Worm (Caenorhabditis elegans): Measurements from ENCODE around the gene C10C6.13.
A peak's percentile ranks its signal among the peaks of the same experiment; 100 is the strongest.

The C10C6.13 gene

DNA sequence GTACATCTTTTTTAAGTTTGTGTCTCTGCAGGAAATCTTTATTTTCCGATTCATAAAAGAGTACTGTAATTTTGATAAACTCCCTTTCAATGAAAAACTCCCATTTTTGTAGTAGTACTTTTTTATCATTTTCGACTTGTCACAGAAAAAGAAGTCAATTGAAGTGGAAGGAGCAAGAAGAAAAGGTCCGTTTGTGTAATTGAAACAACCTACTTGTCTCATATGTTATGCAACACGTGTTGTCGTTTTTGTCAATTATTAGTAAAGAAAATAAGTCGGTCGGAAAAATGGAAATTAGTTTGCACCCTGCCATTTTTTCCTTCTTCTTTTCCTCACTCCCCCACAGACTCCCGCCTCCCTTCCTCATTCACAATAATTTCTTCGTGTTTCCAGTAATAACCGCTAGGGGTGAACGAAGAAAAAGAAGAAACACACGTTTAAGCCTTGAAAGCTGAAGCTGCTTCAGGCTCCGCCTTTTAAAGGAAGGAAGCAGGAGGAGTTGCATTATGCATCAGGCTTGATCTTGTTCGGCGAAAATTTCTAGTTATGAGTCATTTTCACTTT is 10.8 kb downstream of the C10C6.13 start:
- no peak for TF ChIP-seq Y55F3AM.14 (GFP tag; optimal IDR thresholded peaks at IDR 0.05)
- no peak for TF ChIP-seq unc-39 (tag; optimal IDR thresholded peaks at IDR 0.05)
- no peak for TF ChIP-seq nhr-23 (tag; optimal IDR thresholded peaks at IDR 0.05)
- TF ChIP-seq nhr-129 (tag; optimal IDR thresholded peaks at IDR 0.05) = no peak
- no peak for TF ChIP-seq egl-27 (tag; optimal IDR thresholded peaks at IDR 0.05)
- no peak for TF ChIP-seq sem-4 (tag; optimal IDR thresholded peaks at IDR 0.05)
- TF ChIP-seq nhr-10 (tag; optimal IDR thresholded peaks at IDR 0.05) = no peak
- no peak for TF ChIP-seq R02D3.7 (tag; optimal IDR thresholded peaks at IDR 0.05)
- no peak for TF ChIP-seq ceh-16 (tag; optimal IDR thresholded peaks at IDR 0.05)
- no peak for TF ChIP-seq lin-11 (tag; optimal IDR thresholded peaks at IDR 0.05)
- no peak for TF ChIP-seq fos-1 (tag; optimal IDR thresholded peaks at IDR 0.05)
- TF ChIP-seq C34F6.9 (tag; optimal IDR thresholded peaks at IDR 0.05) = no peak
- TF ChIP-seq aly-2 (tag; optimal IDR thresholded peaks at IDR 0.05) = no peak
- no peak for TF ChIP-seq ceh-82 (tag; optimal IDR thresholded peaks at IDR 0.05)

ce11 chrIV:11455824-11456223 is 13.7 kb downstream of the C10C6.13 start:
- TF ChIP-seq ztf-1 (GFP tag; conservative IDR thresholded peaks at IDR 0.05) (no peak), nhr-25 (tag; optimal IDR thresholded peaks at IDR 0.05) (no peak), alr-1 (tag; optimal IDR thresholded peaks at IDR 0.05) (no peak), ceh-16 (tag; optimal IDR thresholded peaks at IDR 0.05) (no peak), zag-1 (tag; optimal IDR thresholded peaks at IDR 0.05) (no peak), ama-1 (optimal IDR thresholded peaks at IDR 0.05) (no peak), crh-2 (tag; optimal IDR thresholded peaks at IDR 0.05) (no peak), unc-39 (tag; optimal IDR thresholded peaks at IDR 0.05) (no peak), elt-1 (tag; optimal IDR thresholded peaks at IDR 0.05) (no peak), ceh-82 (tag; optimal IDR thresholded peaks at IDR 0.05) (no peak), lin-13 (GFP tag; optimal IDR thresholded peaks at IDR 0.05) (no peak), sma-9 (GFP tag; optimal IDR thresholded peaks at IDR 0.05) (no peak), sma-9 (tag; optimal IDR thresholded peaks at IDR 0.05) (no peak), peb-1 (tag; optimal IDR thresholded peaks at IDR 0.05) (no peak), lin-11 (tag; optimal IDR thresholded peaks at IDR 0.05) (no peak)

DNA sequence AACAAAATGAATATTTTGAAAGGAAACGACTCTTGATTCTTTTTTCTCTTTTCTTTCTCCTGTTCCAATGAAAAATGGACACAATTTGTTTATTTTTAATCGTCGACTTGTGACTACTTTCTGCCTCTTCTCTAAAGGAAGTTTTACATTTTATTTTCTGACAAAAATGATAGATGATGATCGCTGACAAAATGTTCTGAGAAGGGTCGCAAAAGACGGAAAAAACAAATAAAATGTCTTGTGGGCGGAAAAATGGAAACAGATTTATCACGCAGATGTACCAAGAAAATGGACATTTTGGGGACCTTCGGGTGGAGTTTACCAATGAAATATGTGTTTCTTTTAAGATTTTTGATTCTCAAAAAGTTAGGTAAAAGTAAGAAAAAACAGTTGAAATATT is 16.6 kb downstream of the C10C6.13 start:
- peak; percentile 66 for TF ChIP-seq mab-5 (tag; optimal IDR thresholded peaks at IDR 0.05)
- TF ChIP-seq nhr-11 (tag; optimal IDR thresholded peaks at IDR 0.05) = no peak
- no peak for TF ChIP-seq fos-1 (tag; optimal IDR thresholded peaks at IDR 0.05)
- no peak for TF ChIP-seq ZK546.5 (tag; optimal IDR thresholded peaks at IDR 0.05)
- TF ChIP-seq lin-39 (tag; optimal IDR thresholded peaks at IDR 0.05) = no peak
- TF ChIP-seq unc-62 (GFP tag; optimal IDR thresholded peaks at IDR 0.05) = no peak
- no peak for TF ChIP-seq sem-4 (tag; optimal IDR thresholded peaks at IDR 0.05)
- TF ChIP-seq nhr-77 (tag; optimal IDR thresholded peaks at IDR 0.05) = no peak
- no peak for TF ChIP-seq lin-13 (GFP tag; optimal IDR thresholded peaks at IDR 0.05)
- TF ChIP-seq unc-55 (GFP tag; optimal IDR thresholded peaks at IDR 0.05) = peak; percentile 37
- no peak for TF ChIP-seq zag-1 (tag; optimal IDR thresholded peaks at IDR 0.05)

DNA sequence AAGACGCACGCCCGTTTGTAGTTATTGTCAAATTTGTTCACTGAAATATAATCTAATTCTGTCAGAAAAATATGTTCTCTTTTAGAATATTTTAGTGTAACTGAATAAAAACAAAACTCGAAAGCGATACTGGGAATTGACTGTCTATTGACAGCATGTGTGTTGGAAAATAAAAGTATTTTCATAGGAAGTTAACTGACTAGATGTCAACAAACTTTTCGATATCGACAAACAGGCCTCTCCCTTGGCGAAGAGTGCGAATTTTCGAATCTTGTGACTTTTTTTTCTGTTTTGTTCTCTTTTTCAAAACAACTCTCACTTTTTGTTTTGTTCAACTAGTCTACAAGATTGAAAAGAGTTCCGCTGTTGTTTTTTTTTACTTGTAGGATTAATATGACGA is 31.3 kb downstream of the C10C6.13 start:
- TF ChIP-seq nhr-129 (tag; optimal IDR thresholded peaks at IDR 0.05) = peak; percentile 40
- no peak for TF ChIP-seq skn-1 (tag; optimal IDR thresholded peaks at IDR 0.05)

ce11 chrIV:11435761-11436160 is 33.8 kb downstream of the C10C6.13 start:
- TF ChIP-seq alr-1 (tag; optimal IDR thresholded peaks at IDR 0.05) = no peak
- no peak for TF ChIP-seq elt-3 (tag; optimal IDR thresholded peaks at IDR 0.05)
- no peak for TF ChIP-seq elt-1 (tag; optimal IDR thresholded peaks at IDR 0.05)
- TF ChIP-seq ztf-1 (GFP tag; conservative IDR thresholded peaks at IDR 0.05) = no peak
- TF ChIP-seq crh-2 (tag; optimal IDR thresholded peaks at IDR 0.05) = no peak
- no peak for TF ChIP-seq ceh-16 (tag; optimal IDR thresholded peaks at IDR 0.05)
- no peak for TF ChIP-seq F13H6.1 (tag; optimal IDR thresholded peaks at IDR 0.05)
- no peak for TF ChIP-seq egl-27 (tag; optimal IDR thresholded peaks at IDR 0.05)
- no peak for TF ChIP-seq nhr-77 (tag; optimal IDR thresholded peaks at IDR 0.05)
- TF ChIP-seq lin-11 (tag; optimal IDR thresholded peaks at IDR 0.05) = no peak
- no peak for TF ChIP-seq sma-3 (GFP tag; optimal IDR thresholded peaks at IDR 0.05)
- TF ChIP-seq gmeb-1 (tag; optimal IDR thresholded peaks at IDR 0.05) = no peak

Measured in whole organism, L2 larva.